Worm (Caenorhabditis elegans): ENCODE measurements around the gene clec-74.

ce11 chrIV:3943003-3943402 lies 13.8 kb upstream of the clec-74 start, which contains the start of gene Y46C8AL.11:
- no peak for TF ChIP-seq unc-62 (GFP tag; optimal IDR thresholded peaks at IDR 0.05)
- no peak for TF ChIP-seq zag-1 (tag; optimal IDR thresholded peaks at IDR 0.05)
- TF ChIP-seq ztf-11 (tag; optimal IDR thresholded peaks at IDR 0.05), result no peak
- no peak for TF ChIP-seq nhr-11 (tag; optimal IDR thresholded peaks at IDR 0.05)
- TF ChIP-seq fkh-4 (tag; optimal IDR thresholded peaks at IDR 0.05; ENCODE audit: borderline replicate concordance), result no peak
- TF ChIP-seq unc-86 (tag; optimal IDR thresholded peaks at IDR 0.05), result no peak
- no peak for TF ChIP-seq skn-1 (tag; optimal IDR thresholded peaks at IDR 0.05)
